Fruit fly (Drosophila melanogaster) whole organism, embryonic: Measurements from ENCODE around the gene pps.

Experiments used
- Antp ChIP-seq: fragments of 200-800 bp; sonication (Bioruptor generic); optimal IDR thresholded peaks from 3 replicates; lab custom pipeline; 2016; ENCODE audit warnings: missing biosample characterization, missing genetic modification characterization
- CG10274 ChIP-seq: fragments of 200-800 bp; sonication (Bioruptor generic); optimal IDR thresholded peaks from 3 replicates; lab custom pipeline; 2017; ENCODE audit warnings: missing biosample characterization, mild to moderate bottlenecking, missing genetic modification characterization
- CG11398 ChIP-seq: fragments of 200-800 bp; sonication (Bioruptor generic); optimal IDR thresholded peaks from 2 replicates; lab custom pipeline; 2016; ENCODE audit warnings: missing biosample characterization, missing genetic modification characterization
- CG11456 ChIP-seq: fragments of 200-800 bp; sonication (Bioruptor generic); IDR thresholded peaks from 3 replicates; pipeline ENCODE4 v1.3.6; 2022; ENCODE audit warnings: missing biosample characterization, missing genetic modification characterization
- CG11695 ChIP-seq: fragments of 200-800 bp; sonication (Bioruptor generic); IDR thresholded peaks from 3 replicates; pipeline ENCODE4 v1.3.6; 2022; ENCODE audit warnings: missing biosample characterization, missing genetic modification characterization
- CG12299 ChIP-seq: fragments of 200-800 bp; sonication (Bioruptor generic); optimal IDR thresholded peaks from 2 replicates; lab custom pipeline; 2018; ENCODE audit warnings: missing biosample characterization, mild to moderate bottlenecking, missing genetic modification characterization
- CG12769 ChIP-seq: fragments of 200-800 bp; sonication (Bioruptor generic); optimal IDR thresholded peaks from 2 replicates; lab custom pipeline; 2019; ENCODE audit warnings: missing biosample characterization, mild to moderate bottlenecking, missing genetic modification characterization, moderate library complexity
- CG13894 ChIP-seq: fragments of 200-800 bp; sonication (Bioruptor generic); optimal IDR thresholded peaks from 3 replicates; lab custom pipeline; 2018; ENCODE audit warnings: missing biosample characterization, mild to moderate bottlenecking, missing genetic modification characterization, moderate library complexity
- CG14667 ChIP-seq: fragments of 200-800 bp; sonication (Bioruptor generic); IDR thresholded peaks from 2 replicates; pipeline ENCODE4 v1.3.6; 2022; ENCODE audit warnings: missing biosample characterization, missing genetic modification characterization
- CG15514 ChIP-seq: fragments of 200-800 bp; sonication (Bioruptor generic); optimal IDR thresholded peaks from 3 replicates; lab custom pipeline; 2017; ENCODE audit warnings: missing biosample characterization, missing genetic modification characterization, mild to moderate bottlenecking, moderate library complexity, missing genetic modification reagents
- CG17912 ChIP-seq: fragments of 200-800 bp; sonication (Bioruptor generic); optimal IDR thresholded peaks from 2 replicates; lab custom pipeline; 2018; ENCODE audit warnings: missing biosample characterization, mild to moderate bottlenecking, missing genetic modification characterization
- CG30020 ChIP-seq: fragments of 200-800 bp; optimal IDR thresholded peaks from 2 replicates; lab custom pipeline; 2019; ENCODE audit warnings: missing biosample characterization, mild to moderate bottlenecking, missing genetic modification characterization, moderate library complexity
- CG4424 ChIP-seq: fragments of 200-800 bp; sonication (Bioruptor generic); optimal IDR thresholded peaks from 3 replicates; lab custom pipeline; 2016; ENCODE audit warnings: missing biosample characterization, missing genetic modification characterization
- CG5245 ChIP-seq: fragments of 200-800 bp; sonication (Bioruptor generic); optimal IDR thresholded peaks from 3 replicates; lab custom pipeline; 2016; ENCODE audit warnings: missing biosample characterization, missing genetic modification characterization
- CG7745 ChIP-seq: fragments of 200-800 bp; sonication (Bioruptor generic); optimal IDR thresholded peaks from 2 replicates; lab custom pipeline; 2018; ENCODE audit warnings: missing biosample characterization, mild to moderate bottlenecking, missing genetic modification characterization, moderate library complexity
- CG7786 ChIP-seq: fragments of 200-800 bp; sonication (Bioruptor generic); optimal IDR thresholded peaks from 2 replicates; lab custom pipeline; 2016; ENCODE audit warnings: missing biosample characterization, missing genetic modification characterization
- CG7963 ChIP-seq: fragments of 200-800 bp; sonication (Bioruptor generic); IDR thresholded peaks from 3 replicates; pipeline ENCODE4 v1.3.6; 2022; ENCODE audit warnings: missing biosample characterization, missing genetic modification characterization; ENCODE audit not compliant: partially characterized antibody
- CG8281 ChIP-seq: fragments of 200-800 bp; sonication (Bioruptor generic); optimal IDR thresholded peaks from 2 replicates; lab custom pipeline; 2018; ENCODE audit warnings: missing biosample characterization, mild to moderate bottlenecking, missing genetic modification characterization, moderate library complexity
- CoRest ChIP-seq: fragments of 200-800 bp; sonication (Bioruptor generic); optimal IDR thresholded peaks from 3 replicates; lab custom pipeline; 2018; ENCODE audit warnings: missing biosample characterization, mild to moderate bottlenecking, missing genetic modification characterization, moderate library complexity
- D ChIP-seq, 2 experiments: fragments of 200-800 bp in 1 of 2; fragments of >200 bp in 1 of 2; sonication (Bioruptor generic) in 1 of 2; optimal IDR thresholded peaks; 2 replicates in 1 of 2; 3 replicates in 1 of 2; lab custom pipeline; 2017; ENCODE audit warnings: mild to moderate bottlenecking in 1 of 2, missing biosample characterization in 1 of 2, missing genetic modification characterization in 1 of 2, missing genetic modification reagents in 1 of 2
- Drgx ChIP-seq: fragments of 200-800 bp; sonication (Bioruptor generic); IDR thresholded peaks from 2 replicates; pipeline ENCODE4 v1.3.6; 2022; ENCODE audit warnings: missing biosample characterization, missing genetic modification characterization
- E2f2 ChIP-seq: fragments of 200-800 bp; sonication (Bioruptor generic); IDR thresholded peaks from 2 replicates; pipeline ENCODE4 v1.3.6; 2022; ENCODE audit warnings: missing biosample characterization, missing genetic modification characterization
- Elba2 ChIP-seq: fragments of 200-800 bp; sonication (Bioruptor generic); optimal IDR thresholded peaks from 3 replicates; lab custom pipeline; 2016; ENCODE audit warnings: missing biosample characterization, missing genetic modification characterization
- Fer1 ChIP-seq: fragments of 200-800 bp; sonication (Bioruptor generic); optimal IDR thresholded peaks from 2 replicates; lab custom pipeline; 2017; ENCODE audit warnings: missing biosample characterization, mild to moderate bottlenecking, missing genetic modification characterization
- MTF-1 ChIP-seq: fragments of 200-800 bp; sonication (Bioruptor generic); optimal IDR thresholded peaks from 2 replicates; lab custom pipeline; 2018; ENCODE audit warnings: missing biosample characterization, mild to moderate bottlenecking, missing genetic modification characterization, borderline replicate concordance
- Max ChIP-seq: fragments of 200-800 bp; sonication (Bioruptor generic); optimal IDR thresholded peaks from 2 replicates; lab custom pipeline; 2016; ENCODE audit warnings: missing biosample characterization, mild to moderate bottlenecking, missing genetic modification characterization
- Nf-YC ChIP-seq: fragments of 200-800 bp; optimal IDR thresholded peaks from 3 replicates; lab custom pipeline; 2019; ENCODE audit warnings: missing biosample characterization, mild to moderate bottlenecking, missing genetic modification characterization, moderate library complexity
- Sox100B ChIP-seq: fragments of 200-800 bp; sonication (Bioruptor generic); optimal IDR thresholded peaks from 3 replicates; lab custom pipeline; 2018; ENCODE audit warnings: missing biosample characterization, mild to moderate bottlenecking, missing genetic modification characterization
- TFAM ChIP-seq: fragments of 200-800 bp; sonication (Bioruptor generic); optimal IDR thresholded peaks from 2 replicates; lab custom pipeline; 2017; ENCODE audit warnings: missing biosample characterization, missing genetic modification characterization, inconsistent platforms
- Xrp1 ChIP-seq: fragments of 200-800 bp; sonication (Bioruptor generic); IDR thresholded peaks from 2 replicates; pipeline ENCODE4 v1.3.6; 2022; ENCODE audit warnings: missing biosample characterization, missing genetic modification characterization
- ab ChIP-seq: fragments of 200-800 bp; sonication (Bioruptor generic); optimal IDR thresholded peaks from 2 replicates; lab custom pipeline; 2016; ENCODE audit warnings: missing biosample characterization, missing genetic modification characterization
- ase ChIP-seq: fragments of 200-800 bp; sonication (Bioruptor generic); IDR thresholded peaks from 3 replicates; pipeline ENCODE4 v1.3.6; 2022; ENCODE audit warnings: missing biosample characterization, missing genetic modification characterization
- bcd ChIP-seq: fragments of 200-800 bp; sonication (Bioruptor generic); optimal IDR thresholded peaks from 2 replicates; lab custom pipeline; 2017; ENCODE audit warnings: missing biosample characterization, mild to moderate bottlenecking, missing genetic modification characterization
- br ChIP-seq: fragments of >200 bp; optimal IDR thresholded peaks from 2 replicates; lab custom pipeline; 2017
- btn ChIP-seq: fragments of 200-800 bp; sonication (Bioruptor generic); optimal IDR thresholded peaks from 2 replicates; lab custom pipeline; 2016; ENCODE audit warnings: missing biosample characterization, missing genetic modification characterization
- crp ChIP-seq, 2 experiments: fragments of 200-800 bp; sonication (Bioruptor generic); optimal IDR thresholded peaks; 2 replicates in 1 of 2; 3 replicates in 1 of 2; lab custom pipeline; 2017; ENCODE audit warnings: missing biosample characterization in 2 of 2, missing genetic modification characterization in 2 of 2, mild to moderate bottlenecking in 1 of 2, moderate library complexity in 1 of 2
- en ChIP-seq: fragments of 200-800 bp; sonication (Bioruptor generic); optimal IDR thresholded peaks from 2 replicates; lab custom pipeline; 2016; ENCODE audit warnings: missing biosample characterization, missing genetic modification characterization
- eve ChIP-seq, 2 experiments: fragments of >200 bp; optimal IDR thresholded peaks; 2 replicates each; lab custom pipeline; 2017; ENCODE audit warnings: missing biosample characterization in 2 of 2, missing genetic modification characterization in 2 of 2
- ftz-f1 ChIP-seq: fragments of 200-800 bp; sonication (Bioruptor generic); optimal IDR thresholded peaks from 2 replicates; lab custom pipeline; 2016; ENCODE audit warnings: missing biosample characterization, missing genetic modification characterization
- gsb ChIP-seq: fragments of 200-800 bp; sonication (Bioruptor generic); IDR thresholded peaks from 2 replicates; pipeline ENCODE4 v1.3.6; 2022; ENCODE audit warnings: missing biosample characterization, missing genetic modification characterization
- jigr1 ChIP-seq: fragments of 200-800 bp; sonication (Bioruptor generic); IDR thresholded peaks from 3 replicates; pipeline ENCODE4 v1.3.6; 2022; ENCODE audit warnings: missing biosample characterization, missing genetic modification characterization
- lmd ChIP-seq: fragments of 200-800 bp; sonication (Bioruptor generic); IDR thresholded peaks from 2 replicates; pipeline ENCODE4 v1.3.6; 2022; ENCODE audit warnings: missing biosample characterization, missing genetic modification characterization
- org-1 ChIP-seq: fragments of 200-800 bp; sonication (Bioruptor generic); optimal IDR thresholded peaks from 2 replicates; lab custom pipeline; 2017; ENCODE audit warnings: missing biosample characterization, missing genetic modification characterization
- pros ChIP-seq: fragments of 200-800 bp; sonication (Bioruptor generic); optimal IDR thresholded peaks from 3 replicates; lab custom pipeline; 2019; ENCODE audit warnings: missing biosample characterization, mild to moderate bottlenecking, missing genetic modification characterization, moderate library complexity
- psq ChIP-seq: fragments of 200-800 bp; sonication (Bioruptor generic); optimal IDR thresholded peaks from 2 replicates; lab custom pipeline; 2017; ENCODE audit warnings: missing biosample characterization, missing genetic modification characterization
- schlank ChIP-seq: fragments of 200-800 bp; sonication (Bioruptor generic); optimal IDR thresholded peaks from 2 replicates; lab custom pipeline; 2018; ENCODE audit warnings: missing biosample characterization, mild to moderate bottlenecking, missing genetic modification characterization
- sd ChIP-seq: fragments of 200-800 bp; sonication (Bioruptor generic); optimal IDR thresholded peaks from 3 replicates; lab custom pipeline; 2018; ENCODE audit warnings: missing biosample characterization, mild to moderate bottlenecking, missing genetic modification characterization, moderate library complexity
- vnd ChIP-seq: fragments of 200-800 bp; sonication (Bioruptor generic); IDR thresholded peaks from 3 replicates; pipeline ENCODE4 v1.3.6; 2022; ENCODE audit warnings: missing biosample characterization, missing genetic modification characterization; ENCODE audit not compliant: partially characterized antibody
- z ChIP-seq: fragments of 200-800 bp; sonication (Bioruptor generic); IDR thresholded peaks from 3 replicates; pipeline ENCODE4 v1.3.6; 2022; ENCODE audit warnings: missing biosample characterization, missing genetic modification characterization

Gene pps

dm6 chr3R:12406235-12407196, 7.1 kb upstream of the pps start, which contains the start of gene CG5167 (continued):
- TF ChIP-seq bcd (GFP tag; lab: Kevin White, UChicago) (no peak), D (optimal IDR thresholded peaks at IDR 0.05; lab: Kevin White, UChicago) (no peak), D (GFP tag; optimal IDR thresholded peaks at IDR 0.05; lab: Kevin White, UChicago) (no peak), Sox100B (no peak), ab (no peak), CG13894 (tag; lab: Kevin White, UChicago) (peak; percentile 13), z (GFP tag; lab: Robert Waterston, UW) (no peak), pros (GFP tag; lab: Kevin White, UChicago) (no peak), crp (GFP tag; optimal IDR thresholded peaks at IDR 0.05; lab: Kevin White, UChicago) (no peak), CG5245 (GFP tag; lab: Kevin White, UChicago) (no peak), vnd (GFP tag; lab: Robert Waterston, UW) (no peak), btn (GFP tag; lab: Kevin White, UChicago) (no peak), CoRest (tag; lab: Kevin White, UChicago) (peak; percentile 45), Fer1 (peak; percentile 58), CG7745 (tag; lab: Kevin White, UChicago) (no peak), Max (GFP tag; lab: Kevin White, UChicago) (peak; percentile 43), psq (GFP tag; lab: Kevin White, UChicago) (no peak), CG17912 (GFP tag; lab: Kevin White, UChicago) (no peak), E2f2 (GFP tag; lab: Robert Waterston, UW) (peak; percentile 50; the same call in 1 of the 2 replicates), CG12769 (tag; lab: Kevin White, UChicago) (no peak), CG12299 (tag; lab: Kevin White, UChicago) (no peak), Antp (GFP tag; lab: Kevin White, UChicago) (no peak), CG15514 (GFP tag; lab: Kevin White, UChicago) (peak; percentile 51), CG4424 (GFP tag; lab: Kevin White, UChicago) (peak; percentile 11), ftz-f1 (GFP tag; lab: Kevin White, UChicago) (no peak), sd (tag; lab: Kevin White, UChicago) (no peak), CG30020 (tag; lab: Kevin White, UChicago) (peak; percentile 5), jigr1 (no peak), Drgx (peak; percentile 54; the same call in 1 of the 2 replicates), gsb (GFP tag; lab: Robert Waterston, UW) (no peak), Nf-YC (tag; lab: Kevin White, UChicago) (peak; percentile 8), CG7963 (GFP tag; lab: Robert Waterston, UW) (no peak), Xrp1 (GFP tag; lab: Robert Waterston, UW) (peak; percentile 49), schlank (tag; lab: Kevin White, UChicago) (no peak), TFAM (GFP tag; lab: Kevin White, UChicago) (no peak), lmd (GFP tag; lab: Robert Waterston, UW) (peak; percentile 16; the same call in 1 of the 2 replicates), Elba2 (GFP tag; lab: Kevin White, UChicago) (no peak), CG7786 (GFP tag; lab: Kevin White, UChicago) (no peak), CG11456 (GFP tag; lab: Robert Waterston, UW) (no peak), ase (GFP tag; lab: Robert Waterston, UW) (no peak), CG8281 (tag; lab: Kevin White, UChicago) (no peak), CG10274 (GFP tag; lab: Kevin White, UChicago) (no peak), CG14667 (GFP tag; lab: Robert Waterston, UW) (no peak), CG11398 (GFP tag; lab: Kevin White, UChicago) (no peak), en (GFP tag; lab: Kevin White, UChicago) (no peak), eve (GFP tag; optimal IDR thresholded peaks at IDR 0.05; lab: Kevin White, UChicago) (no peak), br (lab: Kevin White, UChicago) (no peak), CG11695 (GFP tag; lab: Robert Waterston, UW) (peak; percentile 27; the same call in 1 of the 3 replicates), MTF-1 (GFP tag; lab: Kevin White, UChicago) (no peak), org-1 (GFP tag; lab: Kevin White, UChicago) (no peak)
